Fruit fly (Drosophila melanogaster) whole organism, embryonic: Measurements from ENCODE around the gene CG14537.

Experiments used
- Blimp-1 ChIP-seq: fragments of 200-800 bp; sonication (Bioruptor generic); optimal IDR thresholded peaks from 3 replicates; lab custom pipeline; 2018; ENCODE audit warnings: missing biosample characterization, missing genetic modification characterization, mild to moderate bottlenecking, moderate library complexity, missing genetic modification reagents
- CG1233 ChIP-seq: fragments of 200-800 bp; sonication (Bioruptor generic); optimal IDR thresholded peaks from 4 replicates; lab custom pipeline; 2018; ENCODE audit warnings: missing biosample characterization, mild to moderate bottlenecking, missing genetic modification characterization
- CG12659 ChIP-seq: fragments of 200-800 bp; sonication (Bioruptor generic); optimal IDR thresholded peaks from 3 replicates; lab custom pipeline; 2017; ENCODE audit warnings: mild to moderate bottlenecking, missing biosample characterization, missing genetic modification reagents, missing genetic modification characterization
- CG13424 ChIP-seq: fragments of 200-800 bp; sonication (Bioruptor generic); optimal IDR thresholded peaks from 2 replicates; lab custom pipeline; 2019; ENCODE audit warnings: missing biosample characterization, mild to moderate bottlenecking, missing genetic modification characterization, moderate library complexity
- CG13894 ChIP-seq: fragments of 200-800 bp; sonication (Bioruptor generic); optimal IDR thresholded peaks from 3 replicates; lab custom pipeline; 2018; ENCODE audit warnings: missing biosample characterization, mild to moderate bottlenecking, missing genetic modification characterization, moderate library complexity
- CG14014 ChIP-seq: fragments of 200-800 bp; sonication (Bioruptor generic); IDR thresholded peaks from 2 replicates; pipeline ENCODE4 v1.3.6; 2022; ENCODE audit warnings: missing biosample characterization, missing genetic modification characterization
- CG14710 ChIP-seq: fragments of 200-800 bp; sonication (Bioruptor generic); optimal IDR thresholded peaks from 3 replicates; lab custom pipeline; 2019; ENCODE audit warnings: missing biosample characterization, mild to moderate bottlenecking, missing genetic modification characterization, moderate library complexity
- CG16815 ChIP-seq: fragments of 200-800 bp; sonication (Bioruptor generic); optimal IDR thresholded peaks from 3 replicates; lab custom pipeline; 2017; ENCODE audit warnings: missing biosample characterization, mild to moderate bottlenecking, missing genetic modification characterization
- CG17186 ChIP-seq: fragments of 200-800 bp; sonication (Bioruptor generic); optimal IDR thresholded peaks from 3 replicates; lab custom pipeline; 2017; ENCODE audit warnings: missing biosample characterization, missing genetic modification reagents, missing genetic modification characterization
- CG17361 ChIP-seq: fragments of 200-800 bp; sonication (Bioruptor generic); IDR thresholded peaks from 3 replicates; pipeline ENCODE4 v1.3.6; 2022; ENCODE audit warnings: missing biosample characterization, missing genetic modification characterization
- CG17385 ChIP-seq: fragments of 200-800 bp; sonication (Bioruptor generic); optimal IDR thresholded peaks from 3 replicates; lab custom pipeline; 2018; ENCODE audit warnings: missing biosample characterization, mild to moderate bottlenecking, missing genetic modification characterization
- CG2120 ChIP-seq: fragments of 200-800 bp; sonication (Bioruptor generic); optimal IDR thresholded peaks from 3 replicates; lab custom pipeline; 2016; ENCODE audit warnings: missing biosample characterization, missing genetic modification characterization
- CG2202 ChIP-seq: fragments of 200-800 bp; sonication (Bioruptor generic); optimal IDR thresholded peaks from 2 replicates; lab custom pipeline; 2018; ENCODE audit warnings: missing biosample characterization, mild to moderate bottlenecking, missing genetic modification characterization
- CG31365 ChIP-seq: fragments of 200-800 bp; sonication (Bioruptor generic); optimal IDR thresholded peaks from 2 replicates; lab custom pipeline; 2018; ENCODE audit warnings: missing biosample characterization, mild to moderate bottlenecking, missing genetic modification characterization
- CG3163 ChIP-seq: fragments of 200-800 bp; sonication (Bioruptor generic); optimal IDR thresholded peaks from 3 replicates; lab custom pipeline; 2016; ENCODE audit warnings: missing biosample characterization, missing genetic modification characterization
- CG33557 ChIP-seq: fragments of 200-800 bp; sonication (Bioruptor generic); optimal IDR thresholded peaks from 2 replicates; lab custom pipeline; 2019; ENCODE audit warnings: missing biosample characterization, mild to moderate bottlenecking, missing genetic modification characterization, moderate library complexity
- CG3995 ChIP-seq: fragments of 200-800 bp; sonication (Bioruptor generic); optimal IDR thresholded peaks from 3 replicates; lab custom pipeline; 2016; ENCODE audit warnings: missing biosample characterization, missing genetic modification characterization
- CG4328 ChIP-seq: fragments of 200-800 bp; sonication (Bioruptor generic); optimal IDR thresholded peaks from 3 replicates; lab custom pipeline; 2017; ENCODE audit warnings: missing biosample characterization, missing genetic modification reagents, missing genetic modification characterization
- CG6765 ChIP-seq: fragments of 200-800 bp; sonication (Bioruptor generic); optimal IDR thresholded peaks from 3 replicates; lab custom pipeline; 2017; ENCODE audit warnings: missing biosample characterization, mild to moderate bottlenecking, missing genetic modification characterization
- CG7963 ChIP-seq: fragments of 200-800 bp; sonication (Bioruptor generic); IDR thresholded peaks from 3 replicates; pipeline ENCODE4 v1.3.6; 2022; ENCODE audit warnings: missing biosample characterization, missing genetic modification characterization; ENCODE audit not compliant: partially characterized antibody
- CG8281 ChIP-seq: fragments of 200-800 bp; sonication (Bioruptor generic); optimal IDR thresholded peaks from 2 replicates; lab custom pipeline; 2018; ENCODE audit warnings: missing biosample characterization, mild to moderate bottlenecking, missing genetic modification characterization, moderate library complexity
- CoRest ChIP-seq: fragments of 200-800 bp; sonication (Bioruptor generic); optimal IDR thresholded peaks from 3 replicates; lab custom pipeline; 2018; ENCODE audit warnings: missing biosample characterization, mild to moderate bottlenecking, missing genetic modification characterization, moderate library complexity
- D19A ChIP-seq: fragments of 200-800 bp; optimal IDR thresholded peaks from 3 replicates; lab custom pipeline; 2019; ENCODE audit warnings: missing biosample characterization, mild to moderate bottlenecking, missing genetic modification characterization, moderate library complexity
- D19B ChIP-seq: fragments of 200-800 bp; sonication (Bioruptor generic); optimal IDR thresholded peaks from 2 replicates; lab custom pipeline; 2017; ENCODE audit warnings: missing biosample characterization, mild to moderate bottlenecking, missing genetic modification characterization
- Dbx ChIP-seq: fragments of 200-800 bp; sonication (Bioruptor generic); IDR thresholded peaks from 3 replicates; pipeline ENCODE4 v1.3.6; 2022; ENCODE audit warnings: missing biosample characterization, missing genetic modification characterization
- Dp ChIP-seq: fragments of 200-800 bp; sonication (Bioruptor generic); optimal IDR thresholded peaks from 2 replicates; lab custom pipeline; 2018; ENCODE audit warnings: missing biosample characterization, mild to moderate bottlenecking, missing genetic modification characterization, moderate library complexity
- ERR ChIP-seq: fragments of 200-800 bp; sonication (Bioruptor generic); optimal IDR thresholded peaks from 2 replicates; lab custom pipeline; 2016; ENCODE audit warnings: missing biosample characterization, missing genetic modification characterization
- HLH3B ChIP-seq: fragments of 200-800 bp; sonication (Bioruptor generic); IDR thresholded peaks from 2 replicates; pipeline ENCODE4 v1.3.6; 2022; ENCODE audit warnings: missing biosample characterization, missing genetic modification characterization
- MESR4 ChIP-seq: fragments of 200-800 bp; sonication (Bioruptor generic); optimal IDR thresholded peaks from 2 replicates; lab custom pipeline; 2018; ENCODE audit warnings: missing biosample characterization, mild to moderate bottlenecking, missing genetic modification characterization, moderate library complexity
- Med ChIP-seq: fragments of 200-800 bp; sonication (Bioruptor generic); peaks from one replicate; lab custom pipeline; 2016; ENCODE audit warnings: missing biosample characterization, missing genetic modification characterization, mild to moderate bottlenecking, inconsistent platforms, moderate library complexity
- Neu2 ChIP-seq: fragments of 200-800 bp; sonication (Bioruptor generic); optimal IDR thresholded peaks from 3 replicates; lab custom pipeline; 2016; ENCODE audit warnings: missing biosample characterization, missing genetic modification characterization, borderline replicate concordance
- NfI ChIP-seq: fragments of 200-800 bp; sonication (Bioruptor generic); optimal IDR thresholded peaks from 3 replicates; lab custom pipeline; 2018; ENCODE audit warnings: missing biosample characterization, mild to moderate bottlenecking, missing genetic modification characterization, moderate library complexity
- Ravus ChIP-seq: fragments of 200-800 bp; sonication (Bioruptor generic); IDR thresholded peaks from 2 replicates; pipeline ENCODE4 v1.3.6; 2022; ENCODE audit warnings: missing biosample characterization, missing genetic modification characterization
- Sry-β ChIP-seq: fragments of 200-800 bp; sonication (Bioruptor generic); optimal IDR thresholded peaks from 2 replicates; lab custom pipeline; 2018; ENCODE audit warnings: missing biosample characterization, mild to moderate bottlenecking, missing genetic modification characterization, moderate library complexity
- chm ChIP-seq: fragments of 200-800 bp; sonication (Bioruptor generic); IDR thresholded peaks from 2 replicates; pipeline ENCODE4 v1.3.6; 2022; ENCODE audit warnings: missing biosample characterization, missing genetic modification characterization
- crc ChIP-seq: fragments of 200-800 bp; sonication (Bioruptor generic); optimal IDR thresholded peaks from 2 replicates; lab custom pipeline; 2016; ENCODE audit warnings: missing biosample characterization, missing genetic modification characterization
- croc ChIP-seq: fragments of 200-800 bp; sonication (Bioruptor generic); conservative IDR thresholded peaks from 3 replicates; pipeline ENCODE4 v1.3.6; 2022; ENCODE audit warnings: missing biosample characterization, missing genetic modification characterization
- dysf ChIP-seq: fragments of 200-800 bp; sonication (Bioruptor generic); IDR thresholded peaks from 3 replicates; pipeline ENCODE4 v1.3.6; 2022; ENCODE audit warnings: missing biosample characterization, missing genetic modification characterization
- exex ChIP-seq: fragments of 200-800 bp; sonication (Bioruptor generic); optimal IDR thresholded peaks from 4 replicates; lab custom pipeline; 2018; ENCODE audit warnings: missing biosample characterization, mild to moderate bottlenecking, missing genetic modification characterization, moderate library complexity
- fd64A ChIP-seq: fragments of 200-800 bp; sonication (Bioruptor generic); optimal IDR thresholded peaks from 3 replicates; lab custom pipeline; 2018; ENCODE audit warnings: missing biosample characterization, mild to moderate bottlenecking, missing genetic modification characterization
- gcm2 ChIP-seq: fragments of 200-800 bp; sonication (Bioruptor generic); optimal IDR thresholded peaks from 2 replicates; lab custom pipeline; 2016; ENCODE audit warnings: missing biosample characterization, missing genetic modification characterization
- gro ChIP-seq: fragments of 200-800 bp; sonication (Bioruptor generic); optimal IDR thresholded peaks from 2 replicates; lab custom pipeline; 2016; ENCODE audit warnings: missing biosample characterization, missing genetic modification characterization
- kah ChIP-seq: fragments of 200-800 bp; sonication (Bioruptor generic); optimal IDR thresholded peaks from 2 replicates; lab custom pipeline; 2018; ENCODE audit warnings: missing biosample characterization, mild to moderate bottlenecking, missing genetic modification characterization
- kni ChIP-seq: fragments of 200-800 bp; sonication (Bioruptor generic); optimal IDR thresholded peaks from 3 replicates; lab custom pipeline; 2017; ENCODE audit warnings: mild to moderate bottlenecking, missing biosample characterization, missing genetic modification reagents, missing genetic modification characterization
- lmd ChIP-seq: fragments of 200-800 bp; sonication (Bioruptor generic); IDR thresholded peaks from 2 replicates; pipeline ENCODE4 v1.3.6; 2022; ENCODE audit warnings: missing biosample characterization, missing genetic modification characterization
- otp ChIP-seq: fragments of 200-800 bp; sonication (Bioruptor generic); IDR thresholded peaks from 3 replicates; pipeline ENCODE4, ENCODE4 v1.3.6; 2022; ENCODE audit warnings: missing biosample characterization, missing genetic modification characterization
- sc ChIP-seq, 3 experiments: fragments of >200 bp in 2 of 3; fragments of 200-800 bp in 1 of 3; sonication (Bioruptor generic) in 1 of 3; optimal IDR thresholded peaks; 2 replicates in 2 of 3; 3 replicates in 1 of 3; lab custom pipeline; 2017; ENCODE audit warnings: mild to moderate bottlenecking in 1 of 3, missing biosample characterization in 1 of 3, missing genetic modification characterization in 1 of 3, missing genetic modification reagents in 1 of 3
- schlank ChIP-seq: fragments of 200-800 bp; sonication (Bioruptor generic); optimal IDR thresholded peaks from 2 replicates; lab custom pipeline; 2018; ENCODE audit warnings: missing biosample characterization, mild to moderate bottlenecking, missing genetic modification characterization
- shn ChIP-seq: fragments of 200-800 bp; sonication (Bioruptor generic); optimal IDR thresholded peaks from 3 replicates; lab custom pipeline; 2016; ENCODE audit warnings: missing biosample characterization, missing genetic modification characterization
- unpg ChIP-seq: fragments of 200-800 bp; sonication (Bioruptor generic); optimal IDR thresholded peaks from 3 replicates; lab custom pipeline; 2018; ENCODE audit warnings: missing biosample characterization, mild to moderate bottlenecking, missing genetic modification characterization, moderate library complexity

The CG14537 gene

dm6 chr2L:7875676-7876075 is 35.4 kb downstream of the CG14537 start (continued):
- TF ChIP-seq CG13424 (tag; lab: Kevin White, UChicago) (no peak), NfI (GFP tag; lab: Kevin White, UChicago) (no peak), CG33557 (GFP tag; lab: Kevin White, UChicago) (no peak), chm (peak; percentile 34; the same call in 1 of the 2 replicates), HLH3B (GFP tag; lab: Robert Waterston, UW) (no peak), crc (GFP tag; lab: Kevin White, UChicago) (no peak), CG2202 (no peak), CG4328 (GFP tag; lab: Kevin White, UChicago) (no peak), fd64A (no peak), CG17186 (no peak), CG7963 (GFP tag; lab: Robert Waterston, UW) (no peak), CG6765 (GFP tag; lab: Kevin White, UChicago) (no peak), gro (GFP tag; lab: Kevin White, UChicago) (no peak), schlank (tag; lab: Kevin White, UChicago) (no peak), croc (no peak), MESR4 (GFP tag; lab: Kevin White, UChicago) (no peak), kni (GFP tag; lab: Kevin White, UChicago) (no peak), CG14014 (GFP tag; lab: Robert Waterston, UW) (0 out of 2 replicates have a peak, but pooled peaks have one; percentile 34), Med (GFP tag; lab: Kevin White, UChicago) (peak; percentile 52), CG3995 (GFP tag; lab: Kevin White, UChicago) (no peak), CG17385 (GFP tag; lab: Kevin White, UChicago) (no peak), CG14710 (tag; lab: Kevin White, UChicago) (no peak), CG8281 (no peak), otp (GFP tag; lab: Robert Waterston, UW) (0 out of 3 replicates have a peak, but pooled peaks have one; percentile 18), CG31365 (tag; lab: Kevin White, UChicago) (no peak), CG3163 (GFP tag; lab: Kevin White, UChicago) (no peak), D19A (tag; lab: Kevin White, UChicago) (no peak), Dp (GFP tag; lab: Kevin White, UChicago) (no peak), unpg (GFP tag; lab: Kevin White, UChicago) (peak; percentile 24), lmd (GFP tag; lab: Robert Waterston, UW) (peak; percentile 15; the same call in 1 of the 2 replicates), CG17361 (GFP tag; lab: Robert Waterston, UW) (no peak), CoRest (peak; percentile 2), CG2120 (GFP tag; lab: Kevin White, UChicago) (peak; percentile 29), CG12659 (GFP tag; lab: Kevin White, UChicago) (no peak), Ravus (GFP tag; lab: Robert Waterston, UW) (no peak), CG1233 (GFP tag; lab: Kevin White, UChicago) (no peak), exex (tag; lab: Kevin White, UChicago) (no peak), CG16815 (no peak), kah (GFP tag; lab: Kevin White, UChicago) (no peak), CG13894 (no peak), gcm2 (GFP tag; lab: Kevin White, UChicago) (no peak), D19B (no peak), Neu2 (GFP tag; lab: Kevin White, UChicago) (no peak), ERR (no peak), shn (GFP tag; lab: Kevin White, UChicago) (no peak), sc (optimal IDR thresholded peaks at IDR 0.05; lab: Kevin White, UChicago) (no peak), sc (GFP tag; optimal IDR thresholded peaks at IDR 0.05; lab: Kevin White, UChicago) (no peak), Blimp-1 (GFP tag; lab: Kevin White, UChicago) (no peak), Sry-β (no peak), Dbx (peak; percentile 54; the same call in 2 of the 3 replicates), dysf (GFP tag; lab: Robert Waterston, UW) (peak; percentile 57; the same call in 1 of the 3 replicates)
